Worm (Caenorhabditis elegans): Measurements from ENCODE around the gene blos-1.

The blos-1 gene

DNA sequence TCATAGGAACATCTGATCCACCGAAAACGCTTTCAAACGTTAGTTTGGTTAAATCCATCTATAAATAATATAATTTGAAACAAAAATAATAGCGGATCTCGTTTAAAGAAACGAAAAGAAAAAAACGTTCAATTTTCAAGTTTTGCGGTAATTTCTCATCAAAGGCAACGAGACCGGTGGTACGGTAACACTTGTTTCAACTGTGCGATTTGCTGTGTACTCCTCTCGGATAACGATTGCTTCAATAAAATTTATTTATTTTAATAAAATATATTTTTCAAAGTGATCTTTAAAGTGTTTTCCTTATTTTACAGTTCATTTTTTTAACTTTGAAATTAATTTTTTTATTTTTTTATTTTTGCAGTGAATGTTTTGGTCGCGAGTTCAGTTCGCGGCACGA, 6.8 kb upstream of the blos-1 start, which contains the start of the genes rde-4 and cox-14:
Gene rde-4 (minus strand): TSS at position 60 of the 400 bp plus-strand sequence.
Gene cox-14 (plus strand): TSS at position 356 of the 400 bp plus-strand sequence.
- TF ChIP-seq lin-15B (tag; optimal IDR thresholded peaks at IDR 0.05): peak; percentile 89
- peak; percentile 63 for TF ChIP-seq lin-39 (tag; optimal IDR thresholded peaks at IDR 0.05)
- peak; percentile 50 for TF ChIP-seq jun-1 (tag; optimal IDR thresholded peaks at IDR 0.05)
- peak; percentile 88 for TF ChIP-seq nhr-47 (tag; optimal IDR thresholded peaks at IDR 0.05)
- TF ChIP-seq efl-1 (optimal IDR thresholded peaks at IDR 0.05): peak; percentile 82 to 90
- peak; percentile 90 to 98 for TF ChIP-seq efl-1 (GFP tag; optimal IDR thresholded peaks at IDR 0.05 in 1 of 2)
- no peak for TF ChIP-seq Y116A8C.19 (tag; optimal IDR thresholded peaks at IDR 0.05; ENCODE audit: borderline replicate concordance)
- no peak for TF ChIP-seq alr-1 (tag; optimal IDR thresholded peaks at IDR 0.05; ENCODE audit: borderline replicate concordance)
- peak; percentile 90 for TF ChIP-seq blmp-1 (tag; optimal IDR thresholded peaks at IDR 0.05)
- peak; percentile 58 for TF ChIP-seq ama-1 (optimal IDR thresholded peaks at IDR 0.05)
- peak; percentile 82 for TF ChIP-seq nhr-20 (tag; optimal IDR thresholded peaks at IDR 0.05)
- peak; percentile 84 for TF ChIP-seq xbp-1 (tag; optimal IDR thresholded peaks at IDR 0.05)
- peak; percentile 38 for TF ChIP-seq nhr-237 (tag; optimal IDR thresholded peaks at IDR 0.05)
- peak; percentile 27 for TF ChIP-seq aly-2 (tag; optimal IDR thresholded peaks at IDR 0.05)
- TF ChIP-seq pax-3 (tag; optimal IDR thresholded peaks at IDR 0.05): peak; percentile 16
- TF ChIP-seq irx-1 (tag; optimal IDR thresholded peaks at IDR 0.05): peak; percentile 66
- TF ChIP-seq skn-1 (tag; optimal IDR thresholded peaks at IDR 0.05): peak; percentile 92
- TF ChIP-seq lin-35 (GFP tag; optimal IDR thresholded peaks at IDR 0.05): peak; percentile 91 to 94
- peak; percentile 82 for TF ChIP-seq lin-13 (GFP tag; optimal IDR thresholded peaks at IDR 0.05)
- TF ChIP-seq nhr-84 (tag; optimal IDR thresholded peaks at IDR 0.05): no peak
- no peak for TF ChIP-seq ces-1 (GFP tag; optimal IDR thresholded peaks at IDR 0.05)
- TF ChIP-seq sox-4 (tag; optimal IDR thresholded peaks at IDR 0.05): peak; percentile 56
- TF ChIP-seq zag-1 (tag; optimal IDR thresholded peaks at IDR 0.05): no peak
- TF ChIP-seq elt-3 (tag; optimal IDR thresholded peaks at IDR 0.05): peak in 2 of 6 experiments; percentile 59 to 81
- TF ChIP-seq lir-3 (tag; optimal IDR thresholded peaks at IDR 0.05; ENCODE audit: poor library complexity): peak; percentile 51
- TF ChIP-seq nhr-19 (GFP tag; conservative IDR thresholded peaks at IDR 0.05): no peak
- TF ChIP-seq dsc-1 (tag; optimal IDR thresholded peaks at IDR 0.05): peak; percentile 78
- peak; percentile 81 for TF ChIP-seq ceh-8 (GFP tag; optimal IDR thresholded peaks at IDR 0.05)
- peak in 1 of 2 experiments; percentile 76 for TF ChIP-seq mdl-1 (tag; optimal IDR thresholded peaks at IDR 0.05)
- TF ChIP-seq isw-1 (GFP tag; IDR thresholded peaks at IDR 0.05): no peak
- peak; percentile 31 for TF ChIP-seq elt-2 (tag; optimal IDR thresholded peaks at IDR 0.05)
- peak; percentile 71 for TF ChIP-seq egl-13 (tag; optimal IDR thresholded peaks at IDR 0.05)
- no peak for TF ChIP-seq egl-27 (tag; optimal IDR thresholded peaks at IDR 0.05)
- TF ChIP-seq nhr-11 (tag; optimal IDR thresholded peaks at IDR 0.05): peak; percentile 35
- TF ChIP-seq snpc-4 (tag; optimal IDR thresholded peaks at IDR 0.05): peak; percentile 46
- TF ChIP-seq ztf-4 (tag; optimal IDR thresholded peaks at IDR 0.05): peak; percentile 40
- no peak for TF ChIP-seq rnt-1 (tag; optimal IDR thresholded peaks at IDR 0.05)
- peak; percentile 81 for TF ChIP-seq C16A3.4 (tag; optimal IDR thresholded peaks at IDR 0.05)
- peak; percentile 16 for TF ChIP-seq ceh-90 (tag; optimal IDR thresholded peaks at IDR 0.05)
- TF ChIP-seq fos-1 (tag; optimal IDR thresholded peaks at IDR 0.05): peak; percentile 39
- peak; percentile 82 for TF ChIP-seq tbx-2 (tag; optimal IDR thresholded peaks at IDR 0.05)
- peak in 1 of 2 experiments; percentile 44 for TF ChIP-seq ztf-11 (tag; optimal IDR thresholded peaks at IDR 0.05)
- TF ChIP-seq F16B12.6 (tag; optimal IDR thresholded peaks at IDR 0.05): peak; percentile 53
- peak; percentile 89 for TF ChIP-seq nhr-85 (tag)
- TF ChIP-seq hlh-17 (GFP tag; optimal IDR thresholded peaks at IDR 0.05; ENCODE audit: borderline replicate concordance): no peak
- TF ChIP-seq swsn-7 (tag; optimal IDR thresholded peaks at IDR 0.05): peak; percentile 85
- TF ChIP-seq fkh-10 (GFP tag; optimal IDR thresholded peaks at IDR 0.05): peak; percentile 16
- peak; percentile 87 for TF ChIP-seq snu-23 (GFP tag; optimal IDR thresholded peaks at IDR 0.05)
- TF ChIP-seq mep-1 (tag; optimal IDR thresholded peaks at IDR 0.05): peak; percentile 94
- TF ChIP-seq C04F5.9 (tag; optimal IDR thresholded peaks at IDR 0.05): no peak
- TF ChIP-seq lsy-2 (tag; optimal IDR thresholded peaks at IDR 0.05): peak; percentile 99
- TF ChIP-seq nhr-71 (tag; optimal IDR thresholded peaks at IDR 0.05): peak; percentile 88
- peak; percentile 96 for TF ChIP-seq unc-130 (tag; optimal IDR thresholded peaks at IDR 0.05)
- TF ChIP-seq nhr-90 (tag; optimal IDR thresholded peaks at IDR 0.05; ENCODE audit: poor library complexity): peak; percentile 77

Measured in whole organism, L1 larva.